Fruit fly (Drosophila melanogaster) whole organism, wandering third instar larva: Measurements from ENCODE around the gene vari.
A peak's percentile ranks its signal among the peaks of the same experiment; 100 is the strongest.

Experiments used
- Abd-B ChIP-seq: fragments of >200 bp; optimal IDR thresholded peaks from 2 replicates; lab custom pipeline; 2017; ENCODE audit warnings: missing biosample characterization, missing genetic modification characterization
- CG32264 ChIP-seq: fragments of 200-800 bp; sonication (Bioruptor generic); optimal IDR thresholded peaks from 2 replicates; lab custom pipeline; 2016; ENCODE audit warnings: missing biosample characterization, missing genetic modification characterization
- CrebA ChIP-seq: fragments of 200-800 bp; sonication (Bioruptor generic); optimal IDR thresholded peaks from 2 replicates; lab custom pipeline; 2016; ENCODE audit warnings: missing biosample characterization, mild to moderate bottlenecking, missing genetic modification characterization, borderline replicate concordance
- GATAd ChIP-seq: sonication (Bioruptor generic); optimal IDR thresholded peaks from 2 replicates; lab custom pipeline; 2016; ENCODE audit warnings: missing biosample characterization, missing genetic modification characterization
- HLH106 ChIP-seq: fragments of 200-800 bp; optimal IDR thresholded peaks from 3 replicates; lab custom pipeline; 2019; ENCODE audit warnings: missing biosample characterization, mild to moderate bottlenecking, missing genetic modification characterization, moderate library complexity
- Hnf4 ChIP-seq: fragments of 200-800 bp; sonication (Bioruptor generic); optimal IDR thresholded peaks from 2 replicates; lab custom pipeline; 2016; ENCODE audit warnings: missing biosample characterization, mild to moderate bottlenecking, missing genetic modification characterization
- Hr83 ChIP-seq: fragments of 200-300 bp; sonication (Bioruptor generic); optimal IDR thresholded peaks from 2 replicates; lab custom pipeline; 2016; ENCODE audit warnings: missing biosample characterization, mild to moderate bottlenecking, missing genetic modification characterization, moderate library complexity; ENCODE audit not compliant: poor library complexity, severe bottlenecking
- Jra ChIP-seq: sonication (Bioruptor generic); optimal IDR thresholded peaks from 2 replicates; lab custom pipeline; 2016; ENCODE audit warnings: missing biosample characterization, missing genetic modification characterization
- Mio ChIP-seq: sonication (Bioruptor generic); optimal IDR thresholded peaks from 2 replicates; lab custom pipeline; 2016; ENCODE audit warnings: missing biosample characterization, missing genetic modification characterization
- Myc ChIP-seq: fragments of >200 bp; optimal IDR thresholded peaks from 2 replicates; lab custom pipeline; 2017
- N ChIP-seq: fragments of >200 bp; optimal IDR thresholded peaks from 2 replicates; lab custom pipeline; 2018; ENCODE audit warnings: missing biosample characterization, missing external identifiers, missing genetic modification characterization
- OdsH ChIP-seq: fragments of 200-800 bp; sonication (Bioruptor generic); optimal IDR thresholded peaks from 2 replicates; lab custom pipeline; 2016; ENCODE audit warnings: missing biosample characterization, mild to moderate bottlenecking, missing genetic modification characterization
- Rel ChIP-seq, 2 experiments: fragments of 200-800 bp; sonication (Bioruptor generic) in 1 of 2; optimal IDR thresholded peaks; 2 replicates in 1 of 2; 3 replicates in 1 of 2; lab custom pipeline; 2016 to 2019; ENCODE audit warnings: mild to moderate bottlenecking in 2 of 2, missing biosample characterization in 2 of 2, missing genetic modification characterization in 2 of 2, moderate library complexity in 1 of 2
- Sp1 ChIP-seq: fragments of 200-800 bp; sonication (Bioruptor generic); optimal IDR thresholded peaks from 3 replicates; lab custom pipeline; 2019; ENCODE audit warnings: missing biosample characterization, mild to moderate bottlenecking, missing genetic modification characterization, moderate library complexity
- Vsx2 ChIP-seq: fragments of 200-300, 225-300 bp; sonication (Bioruptor generic); optimal IDR thresholded peaks from 2 replicates; lab custom pipeline; 2018; ENCODE audit warnings: missing biosample characterization, missing genetic modification characterization; ENCODE audit not compliant: partially characterized antibody
- brk ChIP-seq: fragments of 200-800 bp; sonication (Bioruptor generic); optimal IDR thresholded peaks from 2 replicates; lab custom pipeline; 2016; ENCODE audit warnings: missing biosample characterization, mild to moderate bottlenecking, missing genetic modification characterization
- dl ChIP-seq, 2 experiments: fragments of 175-275, 200-275 bp in 1 of 2; fragments of 200-275 bp in 1 of 2; sonication (Bioruptor generic); optimal IDR thresholded peaks; lab custom pipeline; 2018; ENCODE audit warnings: mild to moderate bottlenecking in 2 of 2, missing biosample characterization in 2 of 2, missing genetic modification characterization in 2 of 2, moderate library complexity in 2 of 2; ENCODE audit not compliant: partially characterized antibody in 2 of 2, insufficient read depth in 1 of 2
- dmrt93B ChIP-seq: fragments of 200-800 bp; sonication (Bioruptor generic); optimal IDR thresholded peaks from 2 replicates; lab custom pipeline; 2018; ENCODE audit warnings: missing biosample characterization, mild to moderate bottlenecking, missing genetic modification characterization
- dsf ChIP-seq: sonication (Bioruptor generic); optimal IDR thresholded peaks from 2 replicates; lab custom pipeline; 2016; ENCODE audit warnings: missing biosample characterization, missing genetic modification characterization, borderline replicate concordance
- foxo ChIP-seq, 2 experiments: fragments of 200-800 bp; sonication (Bioruptor generic); optimal IDR thresholded peaks; 2 replicates in 1 of 2; 3 replicates in 1 of 2; lab custom pipeline; 2016 to 2017; ENCODE audit warnings: missing biosample characterization in 2 of 2, missing genetic modification characterization in 2 of 2
- fru ChIP-seq: fragments of 200-800 bp; sonication (Bioruptor generic); optimal IDR thresholded peaks from 3 replicates; lab custom pipeline; 2016; ENCODE audit warnings: missing biosample characterization, mild to moderate bottlenecking, missing genetic modification characterization
- h ChIP-seq: fragments of 200-800 bp; sonication (Bioruptor generic); optimal IDR thresholded peaks from 3 replicates; lab custom pipeline; 2016; ENCODE audit warnings: missing biosample characterization, mild to moderate bottlenecking, missing genetic modification characterization
- lola ChIP-seq: fragments of >200 bp; optimal IDR thresholded peaks from 2 replicates; lab custom pipeline; 2017; ENCODE audit warnings: missing biosample characterization, missing genetic modification characterization
- pan ChIP-seq: fragments of >200 bp; optimal IDR thresholded peaks from 2 replicates; lab custom pipeline; 2017
- psq ChIP-seq: fragments of 200-800 bp; sonication (Bioruptor generic); optimal IDR thresholded peaks from 3 replicates; lab custom pipeline; 2017; ENCODE audit warnings: missing biosample characterization, mild to moderate bottlenecking, missing genetic modification characterization, moderate library complexity
- rgr ChIP-seq: fragments of 200-800 bp; sonication (Bioruptor generic); optimal IDR thresholded peaks from 3 replicates; lab custom pipeline; 2016; ENCODE audit warnings: missing biosample characterization, mild to moderate bottlenecking, missing genetic modification characterization
- sage ChIP-seq: fragments of 200-800 bp; sonication (Bioruptor generic); optimal IDR thresholded peaks from 2 replicates; lab custom pipeline; 2016; ENCODE audit warnings: missing biosample characterization, mild to moderate bottlenecking, missing genetic modification characterization
- sv ChIP-seq: fragments of 200-800 bp; sonication (Bioruptor generic); optimal IDR thresholded peaks from 3 replicates; lab custom pipeline; 2016; ENCODE audit warnings: missing biosample characterization, missing genetic modification characterization
- usp ChIP-seq: fragments of >200 bp; optimal IDR thresholded peaks from 2 replicates; lab custom pipeline; 2017; ENCODE audit warnings: missing biosample characterization, missing genetic modification characterization
- woc ChIP-seq: sonication (Bioruptor generic); optimal IDR thresholded peaks from 2 replicates; lab custom pipeline; 2016; ENCODE audit warnings: missing biosample characterization, mild to moderate bottlenecking, missing genetic modification characterization

Gene vari

DNA sequence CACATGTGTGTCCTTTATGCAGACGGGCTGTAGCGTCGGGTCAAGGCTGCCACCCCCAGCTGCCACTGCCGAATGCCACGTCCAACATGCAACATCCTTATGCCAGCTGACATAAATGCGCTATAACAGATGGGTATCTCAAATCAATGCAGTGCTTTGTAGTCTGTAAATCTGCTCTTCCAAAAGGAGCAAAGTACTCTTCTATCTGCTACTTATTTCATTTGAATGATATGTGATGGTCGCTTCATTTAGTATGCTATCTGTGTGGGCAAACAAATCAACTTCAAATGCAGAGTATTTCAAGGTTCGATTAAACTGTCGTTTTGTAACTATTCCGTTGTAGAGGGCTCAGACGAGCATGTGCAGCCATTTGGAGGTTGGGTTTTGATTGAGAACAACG lies 12.4 kb upstream of the vari start:
- TF ChIP-seq pan (lab: Kevin White, UChicago), result no peak
- TF ChIP-seq N (GFP tag; lab: Kevin White, UChicago), result no peak
- no peak for TF ChIP-seq Abd-B (GFP tag; lab: Kevin White, UChicago)
- TF ChIP-seq CG32264 (GFP tag; lab: Kevin White, UChicago), result no peak
- TF ChIP-seq foxo (GFP tag; optimal IDR thresholded peaks at IDR 0.05; lab: Kevin White, UChicago), result no peak
- no peak for TF ChIP-seq Jra (GFP tag; lab: Kevin White, UChicago)
- TF ChIP-seq usp, result no peak
- no peak for TF ChIP-seq Vsx2 (GFP tag; lab: Kevin White, UChicago)
- TF ChIP-seq Hr83, result no peak
- TF ChIP-seq sv (GFP tag; lab: Kevin White, UChicago), result no peak
- TF ChIP-seq Mio (GFP tag; lab: Kevin White, UChicago), result no peak
- no peak for TF ChIP-seq GATAd (GFP tag; lab: Kevin White, UChicago)
- TF ChIP-seq h, result no peak
- no peak for TF ChIP-seq woc (GFP tag; lab: Kevin White, UChicago)
- no peak for TF ChIP-seq Myc (lab: Kevin White, UChicago)
- TF ChIP-seq CrebA (GFP tag; lab: Kevin White, UChicago), result no peak
- no peak for TF ChIP-seq brk
- no peak for TF ChIP-seq rgr (GFP tag; lab: Kevin White, UChicago)
- TF ChIP-seq dl (GFP tag; optimal IDR thresholded peaks at IDR 0.05; lab: Kevin White, UChicago; ENCODE audit: insufficient read depth in 1 of 2, partially characterized antibody in 2 of 2), result no peak

DNA sequence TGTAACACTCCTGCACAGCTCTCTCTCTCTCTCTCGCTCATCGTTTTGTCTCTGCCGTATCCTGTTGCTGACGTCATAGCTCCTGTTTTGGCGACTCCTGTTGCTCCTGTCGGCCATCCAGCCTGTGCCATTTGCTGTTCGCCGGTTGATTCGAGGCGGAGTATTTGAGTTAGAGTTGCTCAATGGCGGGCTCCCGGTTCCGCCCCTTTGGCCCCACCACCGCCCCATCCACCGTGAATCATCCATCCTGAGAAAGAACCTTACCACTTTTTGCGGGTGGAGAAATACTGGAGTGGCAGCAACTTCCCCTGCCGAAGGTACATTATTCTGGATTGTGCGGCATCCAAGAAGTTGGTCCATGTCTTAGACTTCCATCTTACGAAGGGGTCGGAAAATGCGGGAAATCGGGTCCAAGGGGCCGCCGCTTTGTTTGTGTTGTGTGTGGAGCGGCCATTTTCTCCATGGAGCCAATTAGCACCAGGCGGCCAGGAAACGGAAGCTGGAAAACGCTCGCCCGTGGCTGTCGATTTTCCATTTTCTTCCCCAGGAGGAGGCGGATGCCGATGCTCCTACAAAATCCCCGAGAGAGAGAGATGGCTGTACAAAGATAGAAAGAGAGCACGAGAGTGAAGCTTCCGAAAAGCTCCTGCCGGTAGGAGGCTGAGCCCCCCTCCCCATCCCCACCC lies 11.8 kb upstream of the vari start:
- TF ChIP-seq Vsx2 (GFP tag; lab: Kevin White, UChicago), result peak; percentile 25
- no peak for TF ChIP-seq Rel (GFP tag; optimal IDR thresholded peaks at IDR 0.05; lab: Kevin White, UChicago)
- no peak for TF ChIP-seq Rel (tag; optimal IDR thresholded peaks at IDR 0.05; lab: Kevin White, UChicago)

DNA sequence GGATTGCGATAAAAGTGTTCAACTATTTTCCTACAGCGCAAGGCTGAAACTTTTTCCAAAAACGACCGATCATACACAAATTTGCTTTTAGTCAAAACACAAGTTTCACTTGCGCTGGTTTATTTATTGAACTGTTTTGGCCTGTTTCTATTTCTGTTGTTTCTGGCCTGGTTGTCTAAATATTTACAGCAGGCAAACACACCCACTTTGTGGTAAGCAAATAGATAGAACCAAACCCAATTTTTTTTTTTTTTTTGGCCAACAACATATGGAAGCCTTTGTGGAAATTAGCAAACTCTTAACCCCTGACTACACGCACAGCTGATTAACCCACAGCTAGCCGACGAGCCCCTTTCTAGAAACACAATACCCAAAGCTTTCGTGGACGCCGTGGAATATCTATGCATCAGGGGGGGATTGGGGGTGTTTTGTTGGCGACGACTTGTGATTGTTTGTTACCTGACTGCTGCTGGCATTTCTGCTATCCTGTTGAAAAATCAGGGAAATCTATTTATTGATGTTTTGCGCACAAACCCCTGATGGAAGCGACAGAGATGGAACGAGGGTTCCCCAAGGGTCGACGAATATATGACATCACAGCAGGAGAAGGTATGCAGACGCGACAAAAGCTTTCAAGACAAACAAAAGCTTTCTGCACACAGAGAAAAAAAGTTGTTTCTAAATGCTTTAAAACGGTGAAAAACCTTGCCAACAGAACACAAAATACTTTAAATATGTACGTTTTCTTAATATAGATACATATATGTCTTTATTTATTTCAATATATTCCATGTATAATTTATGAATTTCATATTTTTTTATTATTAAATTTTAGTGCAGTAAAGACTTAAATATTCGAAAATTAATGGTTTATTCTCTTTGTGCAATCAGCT lies 11.0 kb upstream of the vari start:
- TF ChIP-seq rgr (GFP tag; lab: Kevin White, UChicago) (peak; percentile 9), Abd-B (GFP tag; lab: Kevin White, UChicago) (no peak), Vsx2 (GFP tag; lab: Kevin White, UChicago) (no peak), lola (GFP tag; lab: Kevin White, UChicago) (no peak), dsf (GFP tag; lab: Kevin White, UChicago) (no peak), sv (GFP tag; lab: Kevin White, UChicago) (no peak), Sp1 (GFP tag; lab: Kevin White, UChicago) (peak; percentile 52), h (peak; percentile 21), OdsH (GFP tag; lab: Kevin White, UChicago) (peak; percentile 32), fru (GFP tag; lab: Kevin White, UChicago) (no peak), CrebA (GFP tag; lab: Kevin White, UChicago) (no peak), foxo (GFP tag; optimal IDR thresholded peaks at IDR 0.05; lab: Kevin White, UChicago) (peak in 1 of 2 experiments; percentile 21), psq (GFP tag; lab: Kevin White, UChicago) (peak; percentile 29), HLH106 (tag; lab: Kevin White, UChicago) (peak; percentile 46)

DNA sequence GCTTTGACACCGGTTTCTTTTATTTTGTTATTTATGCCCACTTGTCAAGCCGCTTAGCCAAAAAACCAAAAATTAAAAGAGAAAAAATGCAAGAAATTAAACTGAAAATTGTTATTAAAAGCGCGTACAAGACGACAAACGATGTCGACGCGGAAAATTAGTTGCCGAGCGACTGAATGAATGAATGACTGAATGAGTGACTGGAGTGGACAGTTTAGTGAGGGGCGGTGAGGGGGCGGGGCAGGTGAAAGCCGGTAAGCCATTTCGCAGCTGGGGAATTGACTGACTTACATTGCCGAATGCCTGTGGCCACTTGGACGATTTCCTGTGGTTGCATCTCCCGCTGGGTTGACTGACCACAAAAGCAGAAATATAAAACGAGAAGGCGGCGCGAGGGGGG lies 9.8 kb upstream of the vari start:
- no peak for TF ChIP-seq h
- no peak for TF ChIP-seq sage
- TF ChIP-seq Hnf4 (GFP tag; lab: Kevin White, UChicago), result no peak
- TF ChIP-seq CG32264 (GFP tag; lab: Kevin White, UChicago), result no peak
- TF ChIP-seq Myc (lab: Kevin White, UChicago), result no peak
- TF ChIP-seq dmrt93B (GFP tag; lab: Kevin White, UChicago), result no peak
- no peak for TF ChIP-seq sv (GFP tag; lab: Kevin White, UChicago)
- no peak for TF ChIP-seq Hr83
- no peak for TF ChIP-seq foxo (GFP tag; optimal IDR thresholded peaks at IDR 0.05; lab: Kevin White, UChicago)
- TF ChIP-seq, all 38 proteins: peak for 0
